Worm (Caenorhabditis elegans): ENCODE results near the gene str-41.

DNA sequence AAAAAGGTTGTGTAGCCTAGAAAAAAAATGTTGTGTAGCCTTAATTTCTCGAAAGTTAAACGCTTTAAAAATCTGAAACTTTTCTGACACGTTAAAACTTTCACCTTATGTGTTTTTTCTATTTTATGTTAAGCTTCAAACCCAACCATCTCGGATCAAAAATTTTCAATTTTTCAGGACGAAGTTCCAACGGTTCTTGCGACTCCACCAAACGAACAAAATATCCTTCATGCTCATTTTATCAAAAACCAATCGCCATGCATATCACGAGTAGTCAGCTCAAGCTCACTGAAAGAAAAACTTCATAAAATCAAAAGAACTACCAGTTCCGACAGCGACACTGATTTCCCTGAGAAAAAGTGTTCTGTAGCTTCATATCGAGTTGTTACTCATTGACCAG, 24.7 kb downstream of the str-41 start:
- TF ChIP-seq nhr-12 (tag; optimal IDR thresholded peaks at IDR 0.05) = no peak
- no peak for TF ChIP-seq ztf-11 (tag; optimal IDR thresholded peaks at IDR 0.05)
- TF ChIP-seq pha-4 (tag; optimal IDR thresholded peaks at IDR 0.05) = no peak
- no peak for TF ChIP-seq unc-39 (tag; optimal IDR thresholded peaks at IDR 0.05)
- TF ChIP-seq lsy-2 (tag; optimal IDR thresholded peaks at IDR 0.05) = no peak
- no peak for TF ChIP-seq flh-1 (GFP tag; optimal IDR thresholded peaks at IDR 0.05)
